Worm (Caenorhabditis elegans) whole organism, mixed stage, embryonic: ENCODE results near the gene spon-1.

Experiments used
- M03D4.4 ChIP-seq: sonication (generic microtip); optimal IDR thresholded peaks from 2 replicates; lab custom pipeline; 2017; ENCODE audit warnings: mild to moderate bottlenecking, missing genetic modification characterization, missing compliant biosample characterization
- bed-3 ChIP-seq: fragments of 200-800 bp; sonication (Bioruptor generic); optimal IDR thresholded peaks from 3 replicates; lab custom pipeline; 2018; ENCODE audit warnings: mild to moderate bottlenecking, missing genetic modification characterization, moderate library complexity, missing compliant biosample characterization
- blmp-1 ChIP-seq: fragments of 150-350 bp; optimal IDR thresholded peaks from 2 replicates; lab custom pipeline; 2014; ENCODE audit warnings: missing biosample characterization, missing genetic modification characterization
- ceh-39 ChIP-seq: fragments of 150-350 bp; optimal IDR thresholded peaks from 2 replicates; lab custom pipeline; 2014; ENCODE audit warnings: missing biosample characterization, missing genetic modification characterization
- ceh-43 ChIP-seq: fragments of 200-800 bp; sonication (Bioruptor generic); optimal IDR thresholded peaks from 2 replicates; lab custom pipeline; 2018; ENCODE audit warnings: mild to moderate bottlenecking, missing genetic modification characterization, moderate library complexity, missing compliant biosample characterization
- ceh-83 ChIP-seq: fragments of 200-800 bp; sonication (Bioruptor generic); optimal IDR thresholded peaks from 2 replicates; lab custom pipeline; 2018; ENCODE audit warnings: mild to moderate bottlenecking, missing genetic modification characterization, missing compliant biosample characterization
- ces-1 ChIP-seq: fragments of 150-350 bp; optimal IDR thresholded peaks from 2 replicates; lab custom pipeline; 2014; ENCODE audit warnings: missing biosample characterization, missing genetic modification reagents, missing genetic modification characterization
- cnd-1 ChIP-seq: fragments of 200-800 bp; sonication (Bioruptor generic); optimal IDR thresholded peaks from 2 replicates; lab custom pipeline; 2018; ENCODE audit warnings: mild to moderate bottlenecking, missing genetic modification characterization, missing compliant biosample characterization
- elt-1 ChIP-seq: sonication (generic microtip); optimal IDR thresholded peaks from 2 replicates; lab custom pipeline; 2017; ENCODE audit warnings: missing genetic modification characterization, mild to moderate bottlenecking, missing compliant biosample characterization, antibody characterized with exemption, moderate library complexity, borderline replicate concordance; ENCODE audit not compliant: insufficient read depth
- flh-1 ChIP-seq: fragments of 200-800 bp; sonication (Bioruptor generic); optimal IDR thresholded peaks from 2 replicates; lab custom pipeline; 2018; ENCODE audit warnings: mild to moderate bottlenecking, missing genetic modification characterization, moderate library complexity, missing compliant biosample characterization
- ham-2 ChIP-seq: fragments of 200-800 bp; sonication (Bioruptor generic); optimal IDR thresholded peaks from 2 replicates; lab custom pipeline; 2018; ENCODE audit warnings: mild to moderate bottlenecking, missing genetic modification characterization, missing compliant biosample characterization
- lin-13 ChIP-seq: fragments of 150-350 bp; optimal IDR thresholded peaks from 2 replicates; lab custom pipeline; 2014; ENCODE audit warnings: missing biosample characterization, missing genetic modification characterization
- lsy-2 ChIP-seq: fragments of 150-350 bp; optimal IDR thresholded peaks from 2 replicates; lab custom pipeline; 2014; ENCODE audit warnings: missing biosample characterization, missing genetic modification characterization
- mab-5 ChIP-seq: fragments of 150-350 bp; optimal IDR thresholded peaks from 2 replicates; lab custom pipeline; 2014; ENCODE audit warnings: missing biosample characterization, missing genetic modification characterization
- mls-2 ChIP-seq: sonication (generic microtip); optimal IDR thresholded peaks from 2 replicates; lab custom pipeline; 2016; ENCODE audit warnings: mild to moderate bottlenecking, missing genetic modification characterization, moderate library complexity, missing compliant biosample characterization
- nhr-12 ChIP-seq: fragments of 150-350 bp; optimal IDR thresholded peaks from 2 replicates; lab custom pipeline; 2014; ENCODE audit warnings: missing biosample characterization, missing genetic modification characterization
- nhr-2 ChIP-seq: fragments of 150-350 bp; optimal IDR thresholded peaks from 2 replicates; lab custom pipeline; 2014; ENCODE audit warnings: missing biosample characterization, missing genetic modification characterization
- nhr-237 ChIP-seq: fragments of 150-350 bp; optimal IDR thresholded peaks from 2 replicates; lab custom pipeline; 2014; ENCODE audit warnings: missing biosample characterization, missing genetic modification characterization
- pha-4 ChIP-seq: fragments of 150-350 bp; optimal IDR thresholded peaks from 2 replicates; lab custom pipeline; 2018; ENCODE audit warnings: missing biosample characterization, missing genetic modification reagents, missing genetic modification characterization
- sem-2 ChIP-seq: fragments of 200-800 bp; sonication (Bioruptor generic); optimal IDR thresholded peaks from 2 replicates; lab custom pipeline; 2018; ENCODE audit warnings: mild to moderate bottlenecking, missing genetic modification characterization, missing compliant biosample characterization
- unc-39 ChIP-seq: fragments of 150-350 bp; optimal IDR thresholded peaks from 2 replicates; lab custom pipeline; 2014; ENCODE audit warnings: missing biosample characterization, missing genetic modification characterization
- unc-62 ChIP-seq: fragments of 150-350 bp; optimal IDR thresholded peaks from 2 replicates; lab custom pipeline; 2014; ENCODE audit warnings: missing biosample characterization, missing genetic modification reagents, missing genetic modification characterization

Gene spon-1

ce11 chrII:7166768-7167167, 50.4 kb downstream of the spon-1 start:
- no peak for TF ChIP-seq cnd-1 (tag; lab: Kevin White, UChicago)
- TF ChIP-seq mls-2 (tag; lab: Kevin White, UChicago) = no peak
- TF ChIP-seq unc-39 (tag; lab: Kevin White, UChicago) = no peak
- TF ChIP-seq lsy-2 (tag; lab: Kevin White, UChicago) = no peak
- no peak for TF ChIP-seq ceh-43
- no peak for TF ChIP-seq bed-3 (GFP tag; lab: Kevin White, UChicago)
- no peak for TF ChIP-seq nhr-12 (tag; lab: Kevin White, UChicago)
- no peak for TF ChIP-seq unc-62 (GFP tag; lab: Kevin White, UChicago)
- no peak for TF ChIP-seq nhr-2 (tag; lab: Kevin White, UChicago)
- TF ChIP-seq sem-2 (GFP tag; lab: Kevin White, UChicago) = no peak
- TF ChIP-seq nhr-237 = no peak
- no peak for TF ChIP-seq M03D4.4 (tag; lab: Kevin White, UChicago)
- TF ChIP-seq pha-4 (tag; lab: Kevin White, UChicago) = no peak
- no peak for TF ChIP-seq blmp-1 (tag; lab: Kevin White, UChicago)
- TF ChIP-seq flh-1 (GFP tag; lab: Kevin White, UChicago) = no peak
- no peak for TF ChIP-seq ham-2 (GFP tag; lab: Kevin White, UChicago)
- TF ChIP-seq mab-5 (tag; lab: Kevin White, UChicago) = no peak
- TF ChIP-seq elt-1 (tag; lab: Kevin White, UChicago) = no peak

ce11 chrII:7168712-7169111, 52.4 kb downstream of the spon-1 start, which contains the start of gene col-36:
col-36 (minus strand) TSS chrII:7168812.
- TF ChIP-seq lin-13 (no peak), ceh-39 (tag; lab: Kevin White, UChicago) (no peak), ces-1 (GFP tag; lab: Kevin White, UChicago) (no peak), ham-2 (GFP tag; lab: Kevin White, UChicago) (no peak), ceh-83 (no peak), nhr-12 (tag; lab: Kevin White, UChicago) (no peak), M03D4.4 (tag; lab: Kevin White, UChicago) (no peak), nhr-2 (tag; lab: Kevin White, UChicago) (no peak)
